Worm (Caenorhabditis elegans) whole organism, L1 larva: Measurements from ENCODE around the gene dac-1.

Experiments used
- Y116A8C.19 ChIP-seq: sonication (generic microtip); optimal IDR thresholded peaks from 2 replicates; lab custom pipeline; 2016; ENCODE audit warnings: missing compliant biosample characterization, missing genetic modification characterization, borderline replicate concordance
- aly-2 ChIP-seq: fragments of 150-350 bp; optimal IDR thresholded peaks from 2 replicates; lab custom pipeline; 2014; ENCODE audit warnings: missing biosample characterization, missing genetic modification characterization
- blmp-1 ChIP-seq: fragments of 150-350 bp; optimal IDR thresholded peaks from 2 replicates; lab custom pipeline; 2014; ENCODE audit warnings: missing biosample characterization, missing genetic modification characterization
- ceh-63 ChIP-seq: fragments of 200-800 bp; sonication (Bioruptor generic); optimal IDR thresholded peaks from 2 replicates; lab custom pipeline; 2018; ENCODE audit warnings: mild to moderate bottlenecking, missing genetic modification characterization, missing compliant biosample characterization
- ceh-8 ChIP-seq: fragments of 200-800 bp; sonication (Bioruptor generic); optimal IDR thresholded peaks from 2 replicates; lab custom pipeline; 2018; ENCODE audit warnings: mild to moderate bottlenecking, missing genetic modification characterization, moderate library complexity, missing compliant biosample characterization
- ceh-82 ChIP-seq, 3 experiments: fragments of 150-350 bp in 1 of 3; sonication (generic microtip) in 2 of 3; optimal IDR thresholded peaks; 2 replicates each; lab custom pipeline; 2014 to 2017; ENCODE audit warnings: missing biosample characterization in 3 of 3, missing genetic modification characterization in 3 of 3
- ces-1 ChIP-seq: fragments of 150-350 bp; optimal IDR thresholded peaks from 2 replicates; lab custom pipeline; 2014; ENCODE audit warnings: missing biosample characterization, missing genetic modification reagents, missing genetic modification characterization
- dpl-1 ChIP-seq, 3 experiments: fragments of 150-350 bp in 2 of 3; sonication (generic microtip) in 1 of 3; optimal IDR thresholded peaks; 2 replicates each; lab custom pipeline; 2014 to 2017; ENCODE audit warnings: missing biosample characterization in 3 of 3, missing genetic modification characterization in 3 of 3, missing genetic modification reagents in 3 of 3
- dsc-1 ChIP-seq: sonication (generic microtip); optimal IDR thresholded peaks from 2 replicates; lab custom pipeline; 2016; ENCODE audit warnings: mild to moderate bottlenecking, missing genetic modification characterization, missing compliant biosample characterization
- efl-1 ChIP-seq, 4 experiments: fragments of 150-350 bp; optimal IDR thresholded peaks in 3 of 4; peaks in 1 of 4; 1 replicate in 1 of 4; 2 replicates in 3 of 4; lab custom pipeline; 2014; ENCODE audit warnings: missing biosample characterization in 2 of 4, missing genetic modification characterization in 2 of 4, missing genetic modification reagents in 2 of 4
- egl-13 ChIP-seq: sonication (generic microtip); optimal IDR thresholded peaks from 2 replicates; lab custom pipeline; 2016; ENCODE audit warnings: missing genotype, missing genetic modification reagents, missing genetic modification characterization, missing compliant biosample characterization
- elt-2 ChIP-seq: sonication (generic microtip); optimal IDR thresholded peaks from 2 replicates; lab custom pipeline; 2016; ENCODE audit warnings: missing genetic modification characterization, mild to moderate bottlenecking, inconsistent platforms, missing compliant biosample characterization, missing genetic modification reagents
- ets-5 ChIP-seq: fragments of 200-800 bp; sonication (Bioruptor generic); IDR thresholded peaks from 2 replicates; pipeline ENCODE4 v1.3.6; 2022; ENCODE audit warnings: missing genetic modification characterization, missing compliant biosample characterization
- grh-1 ChIP-seq: fragments of 200-800 bp; sonication (Bioruptor generic); IDR thresholded peaks from 2 replicates; pipeline ENCODE4 v1.3.6; 2022; ENCODE audit warnings: missing genetic modification reagents, missing genetic modification characterization, missing compliant biosample characterization
- hlh-17 ChIP-seq: fragments of 200-800 bp; sonication (Bioruptor generic); optimal IDR thresholded peaks from 2 replicates; lab custom pipeline; 2018; ENCODE audit warnings: missing genetic modification characterization, mild to moderate bottlenecking, missing compliant biosample characterization, moderate library complexity, borderline replicate concordance
- hlh-4 ChIP-seq: sonication (generic microtip); optimal IDR thresholded peaks from 2 replicates; lab custom pipeline; 2016; ENCODE audit warnings: mild to moderate bottlenecking, missing genetic modification characterization, missing compliant biosample characterization
- isw-1 ChIP-seq: fragments of 200-800 bp; sonication (Bioruptor generic); IDR thresholded peaks from 2 replicates; pipeline ENCODE4 v1.3.6; 2022; ENCODE audit warnings: missing genetic modification characterization, missing compliant biosample characterization
- lin-15B ChIP-seq: fragments of 150-350 bp; sonication (generic microtip); optimal IDR thresholded peaks from 3 replicates; lab custom pipeline; 2014; ENCODE audit warnings: missing biosample characterization, missing genetic modification characterization
- lin-35 ChIP-seq, 2 experiments: fragments of 150-350 bp; optimal IDR thresholded peaks; 2 replicates each; lab custom pipeline; 2014; ENCODE audit warnings: missing biosample characterization in 2 of 2, missing genetic modification characterization in 2 of 2, missing genetic modification reagents in 2 of 2
- lsy-2 ChIP-seq, 2 experiments: fragments of 150-350 bp; optimal IDR thresholded peaks; 2 replicates each; lab custom pipeline; 2014; ENCODE audit warnings: missing biosample characterization in 2 of 2, missing genetic modification characterization in 2 of 2
- mab-9 ChIP-seq: fragments of 200-800 bp; sonication (Bioruptor generic); IDR thresholded peaks from 2 replicates; pipeline ENCODE4 v1.3.6; 2022; ENCODE audit warnings: missing genetic modification reagents, missing genetic modification characterization, missing compliant biosample characterization
- mdl-1 ChIP-seq, 2 experiments: fragments of 150-350 bp; optimal IDR thresholded peaks; 2 replicates each; lab custom pipeline; 2014 to 2017; ENCODE audit warnings: missing biosample characterization in 2 of 2, missing genetic modification characterization in 2 of 2, inconsistent platforms in 1 of 2
- mef-2 ChIP-seq: fragments of 150-350 bp; optimal IDR thresholded peaks from 2 replicates; lab custom pipeline; 2014; ENCODE audit warnings: missing biosample characterization, missing genetic modification characterization
- nhr-12 ChIP-seq: sonication (generic microtip); optimal IDR thresholded peaks from 2 replicates; lab custom pipeline; 2017; ENCODE audit warnings: missing biosample characterization, missing genetic modification characterization
- nhr-20 ChIP-seq: sonication (generic microtip); optimal IDR thresholded peaks from 2 replicates; lab custom pipeline; 2016; ENCODE audit warnings: mild to moderate bottlenecking, missing genetic modification characterization, missing compliant biosample characterization
- nhr-237 ChIP-seq: fragments of 150-350 bp; optimal IDR thresholded peaks from 2 replicates; lab custom pipeline; 2014; ENCODE audit warnings: missing biosample characterization, missing genetic modification characterization
- nhr-71 ChIP-seq: sonication (generic microtip); optimal IDR thresholded peaks from 2 replicates; lab custom pipeline; 2016; ENCODE audit warnings: mild to moderate bottlenecking, missing genetic modification characterization, moderate library complexity, missing compliant biosample characterization
- nhr-76 ChIP-seq: sonication (generic microtip); optimal IDR thresholded peaks from 2 replicates; lab custom pipeline; 2017; ENCODE audit warnings: missing biosample characterization, missing genetic modification characterization
- nhr-85 ChIP-seq: sonication (generic microtip); peaks from one replicate; lab custom pipeline; 2016; ENCODE audit warnings: missing genetic modification characterization, inconsistent platforms, missing compliant biosample characterization
- nhr-90 ChIP-seq: sonication (generic microtip); optimal IDR thresholded peaks from 2 replicates; lab custom pipeline; 2016; ENCODE audit warnings: mild to moderate bottlenecking, missing genetic modification characterization, missing compliant biosample characterization; ENCODE audit not compliant: poor library complexity
- rnt-1 ChIP-seq: sonication (generic microtip); optimal IDR thresholded peaks from 2 replicates; lab custom pipeline; 2016; ENCODE audit warnings: mild to moderate bottlenecking, missing genetic modification characterization, moderate library complexity, missing compliant biosample characterization
- snu-23 ChIP-seq: sonication (generic microtip); optimal IDR thresholded peaks from 2 replicates; lab custom pipeline; 2016; ENCODE audit warnings: missing genetic modification characterization, missing compliant biosample characterization
- sup-37 ChIP-seq: fragments of 200-800 bp; sonication (Bioruptor generic); optimal IDR thresholded peaks from 2 replicates; lab custom pipeline; 2018; ENCODE audit warnings: mild to moderate bottlenecking, missing genetic modification characterization, missing compliant biosample characterization
- swsn-7 ChIP-seq: sonication (generic microtip); optimal IDR thresholded peaks from 2 replicates; lab custom pipeline; 2016; ENCODE audit warnings: missing genetic modification characterization, missing compliant biosample characterization
- tbx-2 ChIP-seq: sonication (generic microtip); optimal IDR thresholded peaks from 2 replicates; lab custom pipeline; 2016; ENCODE audit warnings: missing genetic modification characterization, missing compliant biosample characterization
- unc-30 ChIP-seq: sonication (generic microtip); optimal IDR thresholded peaks from 2 replicates; lab custom pipeline; 2017; ENCODE audit warnings: missing biosample characterization, missing genetic modification characterization
- zag-1 ChIP-seq: fragments of 150-350 bp; optimal IDR thresholded peaks from 2 replicates; lab custom pipeline; 2014; ENCODE audit warnings: missing biosample characterization, missing genetic modification characterization
- ztf-11 ChIP-seq, 2 experiments: sonication (generic microtip); optimal IDR thresholded peaks; 2 replicates each; lab custom pipeline; 2016 to 2017; ENCODE audit warnings: missing genetic modification characterization in 2 of 2, missing biosample characterization in 1 of 2, missing compliant biosample characterization in 1 of 2

The dac-1 gene

DNA sequence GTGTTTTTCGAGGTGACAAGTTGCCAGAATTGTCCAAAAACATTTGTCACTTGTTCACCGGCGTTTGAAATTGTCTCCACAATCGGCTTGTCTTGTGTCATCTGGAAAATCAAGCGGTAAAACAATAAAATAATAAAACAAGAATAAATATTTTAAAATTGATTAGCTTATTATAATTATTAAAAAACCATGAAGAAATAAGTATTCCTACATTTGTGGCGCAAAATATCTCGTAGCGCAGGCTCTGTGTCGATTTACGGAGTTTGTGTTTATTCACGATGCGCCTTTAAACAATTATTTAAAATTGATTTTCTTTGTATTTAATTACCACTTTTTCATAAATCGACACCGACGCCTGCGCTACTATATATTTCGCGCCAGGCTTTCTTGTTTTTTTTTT is 36.4 kb downstream of the dac-1 start, which contains the start of gene moma-1:
moma-1 (minus strand) TSS at position 101 of the 400 bp plus-strand sequence.
- TF ChIP-seq ztf-11 (tag; optimal IDR thresholded peaks at IDR 0.05; lab: Kevin White, UChicago) (no peak), nhr-85 (peak; percentile 44), nhr-90 (tag; lab: Kevin White, UChicago) (peak; percentile 18)

DNA sequence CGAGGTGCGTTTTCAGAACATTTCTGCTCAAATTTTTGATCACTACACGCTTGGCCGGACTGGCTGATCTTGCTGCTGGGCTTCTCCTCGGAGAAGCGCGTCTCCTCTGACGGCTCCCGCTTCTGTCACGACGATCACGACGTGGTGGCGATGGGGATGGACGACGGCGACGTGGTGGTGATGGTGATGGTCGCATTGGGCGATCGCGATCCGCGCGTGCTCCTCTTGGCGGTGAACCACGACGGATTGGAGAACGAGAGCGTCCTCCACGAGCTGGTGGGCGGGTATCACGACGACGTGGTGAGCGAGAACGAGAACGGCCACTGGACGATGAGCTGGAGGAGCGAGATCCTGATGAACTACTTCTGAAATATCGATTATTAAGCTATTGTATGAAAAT is 37.5 kb downstream of the dac-1 start:
- TF ChIP-seq ceh-82 (tag; optimal IDR thresholded peaks at IDR 0.05; lab: Kevin White, UChicago) (no peak), isw-1 (no peak), zag-1 (tag; lab: Kevin White, UChicago) (no peak), nhr-12 (no peak), nhr-71 (tag; lab: Kevin White, UChicago) (no peak), aly-2 (tag; lab: Kevin White, UChicago) (no peak), ceh-63 (GFP tag; lab: Kevin White, UChicago) (no peak), lin-15B (tag; lab: Kevin White, UChicago) (no peak)

- TF ChIP-seq efl-1 (optimal IDR thresholded peaks at IDR 0.05; lab: Kevin White, UChicago) (peak; percentile 16 to 32), efl-1 (GFP tag; optimal IDR thresholded peaks at IDR 0.05 in 1 of 2; lab: Kevin White, UChicago) (peak in 1 of 2 experiments; percentile 31), ceh-63 (GFP tag; lab: Kevin White, UChicago) (no peak), lsy-2 (tag; optimal IDR thresholded peaks at IDR 0.05; lab: Kevin White, UChicago) (peak; percentile 19 to 49), blmp-1 (peak; percentile 90), dpl-1 (GFP tag; optimal IDR thresholded peaks at IDR 0.05; lab: Kevin White, UChicago) (peak in 1 of 3 experiments; percentile 48), lin-35 (GFP tag; optimal IDR thresholded peaks at IDR 0.05; lab: Kevin White, UChicago) (peak; percentile 36 to 56), hlh-4 (tag; lab: Kevin White, UChicago) (no peak), snu-23 (GFP tag; lab: Kevin White, UChicago) (peak; percentile 18)
These were observed 38.0 kb downstream of the dac-1 start, which contains the start of the genes rnp-5 and tag-51 for ce11 chrIII:853859-854359. Gene rnp-5 (minus strand): TSS chrIII:853909. Gene tag-51 (plus strand): TSS chrIII:854221.

DNA sequence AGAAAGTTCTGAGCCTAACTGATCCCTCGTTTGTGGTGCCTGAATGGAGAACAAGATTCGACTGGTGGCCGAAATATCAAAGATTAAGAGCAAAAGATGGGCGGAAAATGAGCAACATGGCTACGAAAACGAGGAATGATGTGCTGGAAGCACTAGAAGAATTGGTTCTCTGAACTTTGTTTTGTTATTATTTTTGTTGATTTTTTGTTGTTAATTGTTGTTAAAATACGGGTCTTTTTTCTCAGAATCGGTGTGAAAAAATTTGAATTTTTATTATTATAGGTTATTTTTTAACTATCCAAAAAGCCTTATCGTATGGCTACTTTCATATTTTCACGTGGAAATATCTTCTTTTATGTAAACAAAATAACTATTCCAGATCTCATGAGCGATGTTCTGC is 40.3 kb downstream of the dac-1 start, which contains the start of gene K02F3.12:
K02F3.12 (plus strand) TSS at position 301 of the 400 bp plus-strand sequence.
- no peak for TF ChIP-seq ceh-63 (GFP tag; lab: Kevin White, UChicago)
- TF ChIP-seq ceh-8 (GFP tag; lab: Kevin White, UChicago), result no peak
- no peak for TF ChIP-seq aly-2 (tag; lab: Kevin White, UChicago)
- no peak for TF ChIP-seq egl-13 (tag; lab: Kevin White, UChicago)
- no peak for TF ChIP-seq lin-35 (GFP tag; optimal IDR thresholded peaks at IDR 0.05; lab: Kevin White, UChicago)
- TF ChIP-seq tbx-2 (tag; lab: Kevin White, UChicago), result no peak

DNA sequence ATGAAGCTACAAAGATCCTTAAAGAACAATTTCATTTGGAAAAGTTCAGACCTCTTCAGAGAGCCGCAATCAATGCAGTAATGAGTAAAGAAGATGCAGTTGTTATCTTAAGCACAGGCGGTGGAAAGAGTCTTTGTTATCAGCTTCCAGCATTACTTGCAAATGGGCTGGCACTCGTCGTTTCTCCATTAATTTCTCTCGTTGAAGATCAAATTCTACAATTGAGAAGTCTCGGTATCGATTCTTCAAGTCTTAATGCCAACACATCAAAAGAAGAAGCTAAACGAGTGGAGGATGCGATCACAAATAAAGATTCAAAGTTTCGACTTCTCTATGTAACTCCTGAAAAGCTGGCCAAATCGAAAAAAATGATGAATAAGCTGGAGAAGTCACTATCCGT is 41.0 kb downstream of the dac-1 start:
- TF ChIP-seq lsy-2 (tag; optimal IDR thresholded peaks at IDR 0.05; lab: Kevin White, UChicago), result no peak
- no peak for TF ChIP-seq mab-9
- TF ChIP-seq efl-1 (optimal IDR thresholded peaks at IDR 0.05; lab: Kevin White, UChicago), result no peak
- no peak for TF ChIP-seq efl-1 (GFP tag; optimal IDR thresholded peaks at IDR 0.05 in 1 of 2; lab: Kevin White, UChicago)
- TF ChIP-seq elt-2, result no peak
- no peak for TF ChIP-seq swsn-7
- no peak for TF ChIP-seq Y116A8C.19 (tag; lab: Kevin White, UChicago)

- no peak for TF ChIP-seq nhr-90 (tag; lab: Kevin White, UChicago)
- TF ChIP-seq unc-30 (tag; lab: Kevin White, UChicago), result no peak
- TF ChIP-seq nhr-76 (tag; lab: Kevin White, UChicago), result no peak
- no peak for TF ChIP-seq rnt-1
- no peak for TF ChIP-seq mef-2 (tag; lab: Kevin White, UChicago)
- TF ChIP-seq dsc-1 (tag; lab: Kevin White, UChicago), result no peak
- no peak for TF ChIP-seq nhr-20 (tag; lab: Kevin White, UChicago)
- TF ChIP-seq sup-37 (GFP tag; lab: Kevin White, UChicago), result no peak
- no peak for TF ChIP-seq mdl-1 (tag; optimal IDR thresholded peaks at IDR 0.05; lab: Kevin White, UChicago)
- no peak for TF ChIP-seq hlh-17 (GFP tag; lab: Kevin White, UChicago)
- TF ChIP-seq nhr-237 (tag; lab: Kevin White, UChicago), result no peak
- TF ChIP-seq ces-1 (GFP tag; lab: Kevin White, UChicago), result no peak
- TF ChIP-seq grh-1 (GFP tag; lab: Robert Waterston, UW), result no peak
- TF ChIP-seq ets-5 (GFP tag; lab: Robert Waterston, UW), result no peak
These were observed 44.0 kb downstream of the dac-1 start, which contains the start of gene exos-4.2 for ce11 chrIII:859898-860297. Gene exos-4.2 (plus strand): TSS chrIII:860198.
